Fruit fly (Drosophila melanogaster) whole organism, pupa: Measurements from ENCODE around the gene usp.

ENCODE experiments used
- CG12605 ChIP-seq: fragments of 200-800 bp; sonication (Bioruptor generic); IDR thresholded peaks from 2 replicates; pipeline ENCODE4 v1.3.6; 2022; ENCODE audit warnings: missing biosample characterization, missing genetic modification characterization
- CG34367 ChIP-seq: fragments of 200-800 bp; sonication (Bioruptor generic); optimal IDR thresholded peaks from 2 replicates; lab custom pipeline; 2018; ENCODE audit warnings: missing biosample characterization, mild to moderate bottlenecking, missing genetic modification characterization
- CG4496 ChIP-seq: fragments of 200-800 bp; sonication (Bioruptor generic); IDR thresholded peaks from 3 replicates; pipeline ENCODE4 v1.3.6; 2022; ENCODE audit warnings: missing biosample characterization, missing genetic modification characterization
- CG8159 ChIP-seq: fragments of 200-800 bp; sonication (Bioruptor generic); optimal IDR thresholded peaks from 3 replicates; lab custom pipeline; 2018; ENCODE audit warnings: missing biosample characterization, mild to moderate bottlenecking, missing genetic modification characterization, moderate library complexity
- CG8301 ChIP-seq: fragments of 200-800 bp; sonication (Bioruptor generic); optimal IDR thresholded peaks from 2 replicates; lab custom pipeline; 2018; ENCODE audit warnings: missing biosample characterization, mild to moderate bottlenecking, missing genetic modification characterization
- CG9948 ChIP-seq: fragments of 200-800 bp; sonication (Bioruptor generic); optimal IDR thresholded peaks from 2 replicates; lab custom pipeline; 2018; ENCODE audit warnings: missing biosample characterization, mild to moderate bottlenecking, missing genetic modification characterization, moderate library complexity
- D1 ChIP-seq: fragments of 200-800 bp; sonication (Bioruptor generic); optimal IDR thresholded peaks from 2 replicates; lab custom pipeline; 2018; ENCODE audit warnings: missing biosample characterization, mild to moderate bottlenecking, missing genetic modification characterization, moderate library complexity
- EcR ChIP-seq: fragments of 200-800 bp; sonication (Bioruptor generic); optimal IDR thresholded peaks from 3 replicates; lab custom pipeline; 2019; ENCODE audit warnings: missing biosample characterization, missing genetic modification characterization, mild to moderate bottlenecking, moderate library complexity, missing genetic modification reagents
- Ets98B ChIP-seq: fragments of 200-800 bp; sonication (Bioruptor generic); IDR thresholded peaks from 2 replicates; pipeline ENCODE4 v1.3.6; 2022; ENCODE audit warnings: missing biosample characterization, missing genetic modification characterization
- Pif1A ChIP-seq: fragments of 200-800 bp; sonication (Bioruptor generic); optimal IDR thresholded peaks from 3 replicates; lab custom pipeline; 2016; ENCODE audit warnings: missing biosample characterization, missing genetic modification characterization
- Pif1B ChIP-seq: fragments of 200-800 bp; sonication (Bioruptor generic); optimal IDR thresholded peaks from 3 replicates; lab custom pipeline; 2016; ENCODE audit warnings: missing biosample characterization, missing genetic modification characterization
- fd96Ca ChIP-seq: fragments of 200-800 bp; sonication (Bioruptor generic); IDR thresholded peaks from 3 replicates; pipeline ENCODE4 v1.3.6; 2022; ENCODE audit warnings: missing biosample characterization, missing genetic modification characterization
- gl ChIP-seq: fragments of 200-800 bp; sonication (Bioruptor generic); optimal IDR thresholded peaks from 2 replicates; lab custom pipeline; 2018; ENCODE audit warnings: missing biosample characterization, mild to moderate bottlenecking, missing genetic modification characterization

DNA sequence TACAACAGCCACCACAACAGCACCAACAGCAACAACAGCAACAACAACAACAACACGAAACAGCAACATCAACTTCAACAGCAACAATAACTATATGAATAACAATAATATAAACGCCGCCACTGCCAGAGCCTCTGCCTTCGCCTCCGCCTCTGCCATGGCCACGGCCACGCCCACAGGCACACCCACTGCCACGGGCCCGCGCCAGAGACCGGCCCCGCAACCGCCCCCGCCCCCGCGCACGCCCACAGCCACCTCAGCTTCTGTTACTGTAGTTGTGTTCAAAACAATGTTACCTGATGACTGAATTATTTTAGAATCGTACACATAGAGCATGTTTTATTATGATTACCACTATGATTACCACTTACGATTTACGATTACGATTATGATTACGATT lies 38.0 kb downstream of the usp start:
- TF ChIP-seq CG9948 (tag; lab: Kevin White, UChicago): no peak
- TF ChIP-seq gl: no peak
- TF ChIP-seq Ets98B (GFP tag; lab: Robert Waterston, UW): no peak
- TF ChIP-seq CG8301 (tag; lab: Kevin White, UChicago): no peak
- no peak for TF ChIP-seq Pif1A
- TF ChIP-seq fd96Ca: no peak
- TF ChIP-seq D1: no peak
- no peak for TF ChIP-seq CG12605 (GFP tag; lab: Robert Waterston, UW)
- no peak for TF ChIP-seq CG8159 (tag; lab: Kevin White, UChicago)
- no peak for TF ChIP-seq CG4496 (GFP tag; lab: Robert Waterston, UW)
- TF ChIP-seq Pif1B: no peak
- TF ChIP-seq EcR (GFP tag; lab: Kevin White, UChicago): no peak
- TF ChIP-seq CG34367 (tag; lab: Kevin White, UChicago): no peak
